Fruit fly (Drosophila melanogaster) whole organism, embryonic: Measurements from ENCODE around the gene GlnRS.

Experiments used
- BEAF-32 ChIP-seq: fragments of 200-800 bp; sonication (Bioruptor generic); optimal IDR thresholded peaks from 3 replicates; lab custom pipeline; 2017; ENCODE audit warnings: missing biosample characterization, missing genetic modification characterization, mild to moderate bottlenecking, moderate library complexity, missing genetic modification reagents
- CG10274 ChIP-seq: fragments of 200-800 bp; sonication (Bioruptor generic); optimal IDR thresholded peaks from 3 replicates; lab custom pipeline; 2017; ENCODE audit warnings: missing biosample characterization, mild to moderate bottlenecking, missing genetic modification characterization
- CG11504 ChIP-seq: fragments of 200-800 bp; sonication (Bioruptor generic); optimal IDR thresholded peaks from 3 replicates; lab custom pipeline; 2019; ENCODE audit warnings: missing biosample characterization, mild to moderate bottlenecking, missing genetic modification characterization, moderate library complexity
- CG12942 ChIP-seq: fragments of 200-800 bp; sonication (Bioruptor generic); optimal IDR thresholded peaks from 3 replicates; lab custom pipeline; 2016; ENCODE audit warnings: missing biosample characterization, missing genetic modification characterization
- CG13287 ChIP-seq: fragments of 200-800 bp; sonication (Bioruptor generic); IDR thresholded peaks from 2 replicates; pipeline ENCODE4 v1.3.6; 2022; ENCODE audit warnings: missing biosample characterization, missing genetic modification characterization; ENCODE audit not compliant: partially characterized antibody
- CG14441 ChIP-seq: fragments of 200-800 bp; sonication (Bioruptor generic); IDR thresholded peaks from 2 replicates; pipeline ENCODE4 v1.3.6; 2022; ENCODE audit warnings: missing biosample characterization, missing genetic modification characterization
- CG14860 ChIP-seq: fragments of 200-800 bp; sonication (Bioruptor generic); IDR thresholded peaks from 3 replicates; pipeline ENCODE4 v1.3.6; 2022; ENCODE audit warnings: missing biosample characterization, missing genetic modification characterization; ENCODE audit not compliant: partially characterized antibody
- CG15601 ChIP-seq: fragments of 200-800 bp; sonication (Bioruptor generic); optimal IDR thresholded peaks from 3 replicates; lab custom pipeline; 2019; ENCODE audit warnings: missing biosample characterization, mild to moderate bottlenecking, missing genetic modification characterization, moderate library complexity
- CG2712 ChIP-seq: fragments of 200-800 bp; optimal IDR thresholded peaks from 3 replicates; lab custom pipeline; 2019; ENCODE audit warnings: missing biosample characterization, mild to moderate bottlenecking, missing genetic modification characterization, moderate library complexity
- CG31224 ChIP-seq: fragments of 200-800 bp; sonication (Bioruptor generic); IDR thresholded peaks from 2 replicates; pipeline ENCODE4 v1.3.6; 2022; ENCODE audit warnings: missing biosample characterization, missing genetic modification characterization
- CG31388 ChIP-seq: fragments of 200-800 bp; sonication (Bioruptor generic); optimal IDR thresholded peaks from 2 replicates; lab custom pipeline; 2016; ENCODE audit warnings: missing biosample characterization, missing genetic modification characterization
- CG4360 ChIP-seq: fragments of 200-800 bp; sonication (Bioruptor generic); IDR thresholded peaks from 2 replicates; pipeline ENCODE4 v1.3.6; 2022; ENCODE audit warnings: missing biosample characterization, missing genetic modification characterization
- CG4424 ChIP-seq: fragments of 200-800 bp; sonication (Bioruptor generic); optimal IDR thresholded peaks from 3 replicates; lab custom pipeline; 2016; ENCODE audit warnings: missing biosample characterization, missing genetic modification characterization
- CG6654 ChIP-seq: fragments of 200-800 bp; sonication (Bioruptor generic); optimal IDR thresholded peaks from 2 replicates; lab custom pipeline; 2017; ENCODE audit warnings: missing biosample characterization, mild to moderate bottlenecking, missing genetic modification characterization
- CG6689 ChIP-seq: fragments of 200-800 bp; sonication (Bioruptor generic); IDR thresholded peaks from 2 replicates; pipeline ENCODE4 v1.3.6; 2022; ENCODE audit warnings: missing biosample characterization, missing genetic modification characterization
- CG6791 ChIP-seq: fragments of 200-800 bp; sonication (Bioruptor generic); IDR thresholded peaks from 3 replicates; pipeline ENCODE4 v1.3.6; 2022; ENCODE audit warnings: missing biosample characterization, missing genetic modification characterization; ENCODE audit not compliant: partially characterized antibody
- CG7745 ChIP-seq: fragments of 200-800 bp; sonication (Bioruptor generic); optimal IDR thresholded peaks from 2 replicates; lab custom pipeline; 2018; ENCODE audit warnings: missing biosample characterization, mild to moderate bottlenecking, missing genetic modification characterization, moderate library complexity
- CG7839 ChIP-seq: fragments of 200-800 bp; sonication (Bioruptor generic); optimal IDR thresholded peaks from 3 replicates; lab custom pipeline; 2018; ENCODE audit warnings: missing biosample characterization, mild to moderate bottlenecking, missing genetic modification characterization, moderate library complexity
- CG7987 ChIP-seq: fragments of 200-800 bp; sonication (Bioruptor generic); optimal IDR thresholded peaks from 2 replicates; lab custom pipeline; 2018; ENCODE audit warnings: missing biosample characterization, mild to moderate bottlenecking, missing genetic modification characterization, moderate library complexity
- CG9437 ChIP-seq: fragments of 200-800 bp; sonication (Bioruptor generic); optimal IDR thresholded peaks from 2 replicates; lab custom pipeline; 2018; ENCODE audit warnings: missing biosample characterization, mild to moderate bottlenecking, missing genetic modification characterization
- D19B ChIP-seq: fragments of 200-800 bp; sonication (Bioruptor generic); optimal IDR thresholded peaks from 2 replicates; lab custom pipeline; 2017; ENCODE audit warnings: missing biosample characterization, mild to moderate bottlenecking, missing genetic modification characterization
- Dad ChIP-seq: fragments of 200-800 bp; sonication (Bioruptor generic); optimal IDR thresholded peaks from 3 replicates; lab custom pipeline; 2016; ENCODE audit warnings: missing biosample characterization, missing genetic modification characterization
- Dbx ChIP-seq: fragments of 200-800 bp; sonication (Bioruptor generic); IDR thresholded peaks from 3 replicates; pipeline ENCODE4 v1.3.6; 2022; ENCODE audit warnings: missing biosample characterization, missing genetic modification characterization
- Doc3 ChIP-seq: fragments of 200-800 bp; sonication (Bioruptor generic); IDR thresholded peaks from 3 replicates; pipeline ENCODE4 v1.3.6; 2022; ENCODE audit warnings: missing biosample characterization, missing genetic modification characterization; ENCODE audit not compliant: partially characterized antibody
- HLH54F ChIP-seq: fragments of 200-800 bp; sonication (Bioruptor generic); optimal IDR thresholded peaks from 3 replicates; lab custom pipeline; 2016; ENCODE audit warnings: missing biosample characterization, missing genetic modification characterization
- Jarid2 ChIP-seq: fragments of 200-800 bp; sonication (Bioruptor generic); optimal IDR thresholded peaks from 3 replicates; lab custom pipeline; 2017; ENCODE audit warnings: mild to moderate bottlenecking, missing biosample characterization, missing genetic modification reagents, missing genetic modification characterization
- Lpt ChIP-seq: fragments of >200 bp; optimal IDR thresholded peaks from 2 replicates; lab custom pipeline; 2018; ENCODE audit warnings: missing biosample characterization, missing genetic modification characterization
- NFAT ChIP-seq: fragments of 200-800 bp; sonication (Bioruptor generic); IDR thresholded peaks from 2 replicates; pipeline ENCODE4 v1.3.6; 2022; ENCODE audit warnings: missing biosample characterization, missing genetic modification characterization
- Nf-YA ChIP-seq: fragments of 200-800 bp; sonication (Bioruptor generic); IDR thresholded peaks from 2 replicates; pipeline ENCODE4 v1.3.6; 2022; ENCODE audit warnings: missing biosample characterization, missing genetic modification characterization
- Optix ChIP-seq: fragments of 200-800 bp; sonication (Bioruptor generic); IDR thresholded peaks from 3 replicates; pipeline ENCODE4 v1.3.6; 2022; ENCODE audit warnings: missing biosample characterization, missing genetic modification characterization
- PHDP ChIP-seq: fragments of 200-800 bp; sonication (Bioruptor generic); optimal IDR thresholded peaks from 3 replicates; lab custom pipeline; 2018; ENCODE audit warnings: missing biosample characterization, mild to moderate bottlenecking, missing genetic modification characterization, moderate library complexity
- abd-A ChIP-seq: fragments of 200-800 bp; sonication (Bioruptor generic); optimal IDR thresholded peaks from 3 replicates; lab custom pipeline; 2019; ENCODE audit warnings: missing biosample characterization, mild to moderate bottlenecking, missing genetic modification characterization, moderate library complexity
- ara ChIP-seq: fragments of 200-800 bp; sonication (Bioruptor generic); IDR thresholded peaks from 2 replicates; pipeline ENCODE4 v1.3.6; 2022; ENCODE audit warnings: missing biosample characterization, missing genetic modification characterization
- ato ChIP-seq: fragments of 200-800 bp; sonication (Bioruptor generic); IDR thresholded peaks from 2 replicates; pipeline ENCODE4 v1.3.6; 2022; ENCODE audit warnings: missing biosample characterization, missing genetic modification characterization; ENCODE audit not compliant: partially characterized antibody
- cg ChIP-seq: fragments of 200-800 bp; sonication (Bioruptor generic); optimal IDR thresholded peaks from 3 replicates; lab custom pipeline; 2019; ENCODE audit warnings: missing biosample characterization, mild to moderate bottlenecking, missing genetic modification characterization, moderate library complexity
- chn ChIP-seq: fragments of 200-800 bp; sonication (Bioruptor generic); optimal IDR thresholded peaks from 2 replicates; lab custom pipeline; 2016; ENCODE audit warnings: missing biosample characterization, missing genetic modification characterization
- dimm ChIP-seq: fragments of 200-800 bp; sonication (Bioruptor generic); IDR thresholded peaks from 2 replicates; pipeline ENCODE4 v1.3.6; 2022; ENCODE audit warnings: missing biosample characterization, missing genetic modification characterization
- dysf ChIP-seq: fragments of 200-800 bp; sonication (Bioruptor generic); IDR thresholded peaks from 3 replicates; pipeline ENCODE4 v1.3.6; 2022; ENCODE audit warnings: missing biosample characterization, missing genetic modification characterization
- gsb-n ChIP-seq: fragments of 200-800 bp; sonication (Bioruptor generic); optimal IDR thresholded peaks from 3 replicates; lab custom pipeline; 2018; ENCODE audit warnings: missing biosample characterization, mild to moderate bottlenecking, missing genetic modification characterization
- ind ChIP-seq: fragments of 200-800 bp; sonication (Bioruptor generic); optimal IDR thresholded peaks from 3 replicates; lab custom pipeline; 2016; ENCODE audit warnings: missing biosample characterization, missing genetic modification characterization
- knrl ChIP-seq: fragments of 200-800 bp; sonication (Bioruptor generic); IDR thresholded peaks from 3 replicates; pipeline ENCODE4 v1.3.6; 2022; ENCODE audit warnings: missing biosample characterization, missing genetic modification characterization; ENCODE audit not compliant: partially characterized antibody
- nerfin-1 ChIP-seq: fragments of 200-800 bp; sonication (Bioruptor generic); optimal IDR thresholded peaks from 3 replicates; lab custom pipeline; 2019; ENCODE audit warnings: missing biosample characterization, mild to moderate bottlenecking, missing genetic modification characterization, moderate library complexity
- ranshi ChIP-seq: fragments of 200-800 bp; sonication (Bioruptor generic); IDR thresholded peaks from 2 replicates; pipeline ENCODE4 v1.3.6; 2022; ENCODE audit warnings: missing biosample characterization, missing genetic modification characterization
- sisA ChIP-seq: fragments of 200-800 bp; sonication (Bioruptor generic); IDR thresholded peaks from 2 replicates; pipeline ENCODE4 v1.3.6; 2022; ENCODE audit warnings: missing biosample characterization, missing genetic modification characterization
- stc ChIP-seq: fragments of 200-800 bp; sonication (Bioruptor generic); IDR thresholded peaks from 2 replicates; pipeline ENCODE4 v1.3.6; 2022; ENCODE audit warnings: missing biosample characterization, missing genetic modification characterization
- tna ChIP-seq: fragments of 200-800 bp; sonication (Bioruptor generic); IDR thresholded peaks from 2 replicates; pipeline ENCODE4 v1.3.6; 2022; ENCODE audit warnings: missing biosample characterization, missing genetic modification characterization; ENCODE audit not compliant: partially characterized antibody
- trem ChIP-seq: fragments of 200-800 bp; optimal IDR thresholded peaks from 3 replicates; lab custom pipeline; 2019; ENCODE audit warnings: missing biosample characterization, mild to moderate bottlenecking, missing genetic modification characterization, moderate library complexity
- twi ChIP-seq: fragments of 200-800 bp; optimal IDR thresholded peaks from 2 replicates; lab custom pipeline; 2019; ENCODE audit warnings: missing biosample characterization, mild to moderate bottlenecking, missing genetic modification characterization, moderate library complexity
- tx ChIP-seq: fragments of 200-800 bp; sonication (Bioruptor generic); optimal IDR thresholded peaks from 2 replicates; lab custom pipeline; 2016; ENCODE audit warnings: missing biosample characterization, missing genetic modification characterization
- vvl ChIP-seq: fragments of 200-800 bp; sonication (Bioruptor generic); IDR thresholded peaks from 2 replicates; pipeline ENCODE4 v1.3.6; 2022; ENCODE audit warnings: missing biosample characterization, missing genetic modification characterization

The GlnRS gene

DNA sequence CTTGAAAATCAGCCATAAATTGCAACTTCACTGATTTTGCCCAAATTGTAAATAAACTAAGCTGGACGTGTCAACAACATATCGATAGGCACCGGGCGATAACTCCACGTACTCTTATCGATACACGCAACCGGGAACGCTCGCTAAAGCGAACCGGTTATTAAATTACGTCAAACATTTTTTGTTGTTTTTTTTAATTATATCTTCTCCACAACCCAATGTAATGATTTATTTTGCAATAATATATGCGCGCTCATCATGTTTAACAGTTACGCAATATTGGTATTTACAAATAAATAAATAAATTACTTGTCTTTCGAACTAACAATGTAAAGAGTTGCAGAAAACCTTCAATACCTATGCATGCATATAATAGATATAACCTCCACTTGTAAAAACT lies 50.4 kb downstream of the GlnRS start, which contains the start of gene Saysd1 (continued):
- TF ChIP-seq CG6791 (GFP tag; lab: Robert Waterston, UW) (peak; percentile 92), chn (GFP tag; lab: Kevin White, UChicago) (no peak), CG11504 (tag; lab: Kevin White, UChicago) (no peak), ara (GFP tag; lab: Robert Waterston, UW) (0 out of 2 replicates have a peak, but pooled peaks have one; percentile 29), CG6689 (0 out of 2 replicates have a peak, but pooled peaks have one; percentile 21), BEAF-32 (GFP tag; lab: Kevin White, UChicago) (peak; percentile 74), CG31388 (GFP tag; lab: Kevin White, UChicago) (no peak), CG12942 (GFP tag; lab: Kevin White, UChicago) (no peak), vvl (peak; percentile 60), ind (GFP tag; lab: Kevin White, UChicago) (peak; percentile 31), CG7745 (tag; lab: Kevin White, UChicago) (no peak), Dad (GFP tag; lab: Kevin White, UChicago) (no peak), D19B (GFP tag; lab: Kevin White, UChicago) (no peak), sisA (no peak), nerfin-1 (peak; percentile 12), CG14441 (peak; percentile 51; the same call in 1 of the 2 replicates), PHDP (tag; lab: Kevin White, UChicago) (peak; percentile 7), ranshi (GFP tag; lab: Robert Waterston, UW) (no peak), CG4424 (peak; percentile 41), tna (GFP tag; lab: Robert Waterston, UW) (peak; percentile 81), dysf (peak; percentile 45; the same call in 1 of the 3 replicates), CG7987 (GFP tag; lab: Kevin White, UChicago) (peak; percentile 11), Dbx (GFP tag; lab: Robert Waterston, UW) (peak; percentile 45; the same call in 1 of the 3 replicates), CG6654 (no peak), CG9437 (GFP tag; lab: Kevin White, UChicago) (peak; percentile 77), CG14860 (GFP tag; lab: Robert Waterston, UW) (peak; percentile 80), gsb-n (no peak), knrl (GFP tag; lab: Robert Waterston, UW) (peak; percentile 81), CG13287 (GFP tag; lab: Robert Waterston, UW) (peak; percentile 91), NFAT (GFP tag; lab: Robert Waterston, UW) (peak; percentile 47; the same call in 1 of the 2 replicates), twi (tag; lab: Kevin White, UChicago) (no peak), Jarid2 (GFP tag; lab: Kevin White, UChicago) (no peak), stc (GFP tag; lab: Robert Waterston, UW) (peak; percentile 43; the same call in 1 of the 2 replicates), CG4360 (GFP tag; lab: Robert Waterston, UW) (peak; percentile 53; the same call in 1 of the 2 replicates), CG15601 (tag; lab: Kevin White, UChicago) (no peak), dimm (no peak), abd-A (tag; lab: Kevin White, UChicago) (no peak), Doc3 (peak; percentile 87), tx (GFP tag; lab: Kevin White, UChicago) (no peak), HLH54F (GFP tag; lab: Kevin White, UChicago) (no peak), CG10274 (no peak), CG2712 (no peak), CG31224 (no peak), CG7839 (tag; lab: Kevin White, UChicago) (peak; percentile 44), Nf-YA (GFP tag; lab: Robert Waterston, UW) (0 out of 2 replicates have a peak, but pooled peaks have one; percentile 25), Lpt (GFP tag; lab: Kevin White, UChicago) (no peak), Optix (no peak), ato (GFP tag; lab: Robert Waterston, UW) (peak; percentile 89), cg (no peak), trem (tag; lab: Kevin White, UChicago) (peak; percentile 17)
